Fruit fly (Drosophila melanogaster) whole organism, embryonic: Measurements from ENCODE around the gene CG7724.

ENCODE experiments used
- Adf1 ChIP-seq: fragments of 200-800 bp; sonication (Bioruptor generic); IDR thresholded peaks from 2 replicates; pipeline ENCODE4 v1.3.6; 2022; ENCODE audit warnings: missing biosample characterization, missing genetic modification characterization
- Aef1 ChIP-seq: fragments of 200-800 bp; sonication (Bioruptor generic); IDR thresholded peaks from 3 replicates; pipeline ENCODE4 v1.3.6; 2022; ENCODE audit warnings: missing biosample characterization, missing genetic modification characterization
- CG12659 ChIP-seq: fragments of 200-800 bp; sonication (Bioruptor generic); optimal IDR thresholded peaks from 3 replicates; lab custom pipeline; 2017; ENCODE audit warnings: mild to moderate bottlenecking, missing biosample characterization, missing genetic modification reagents, missing genetic modification characterization
- CG13287 ChIP-seq: fragments of 200-800 bp; sonication (Bioruptor generic); IDR thresholded peaks from 2 replicates; pipeline ENCODE4 v1.3.6; 2022; ENCODE audit warnings: missing biosample characterization, missing genetic modification characterization; ENCODE audit not compliant: partially characterized antibody
- CG13296 ChIP-seq: fragments of 200-800 bp; sonication (Bioruptor generic); optimal IDR thresholded peaks from 3 replicates; lab custom pipeline; 2018; ENCODE audit warnings: missing biosample characterization, mild to moderate bottlenecking, missing genetic modification characterization
- CG15011 ChIP-seq: fragments of 200-800 bp; sonication (Bioruptor generic); optimal IDR thresholded peaks from 3 replicates; lab custom pipeline; 2018; ENCODE audit warnings: missing biosample characterization, mild to moderate bottlenecking, missing genetic modification characterization
- CG15601 ChIP-seq: fragments of 200-800 bp; sonication (Bioruptor generic); optimal IDR thresholded peaks from 3 replicates; lab custom pipeline; 2019; ENCODE audit warnings: missing biosample characterization, mild to moderate bottlenecking, missing genetic modification characterization, moderate library complexity
- CG1603 ChIP-seq: fragments of 200-800 bp; sonication (Bioruptor generic); optimal IDR thresholded peaks from 2 replicates; lab custom pipeline; 2019; ENCODE audit warnings: missing biosample characterization, mild to moderate bottlenecking, missing genetic modification characterization, moderate library complexity
- CG17385 ChIP-seq: fragments of 200-800 bp; sonication (Bioruptor generic); optimal IDR thresholded peaks from 3 replicates; lab custom pipeline; 2018; ENCODE audit warnings: missing biosample characterization, mild to moderate bottlenecking, missing genetic modification characterization
- CG1792 ChIP-seq: fragments of 200-800 bp; sonication (Bioruptor generic); optimal IDR thresholded peaks from 2 replicates; lab custom pipeline; 2016; ENCODE audit warnings: missing biosample characterization, missing genetic modification characterization
- CG18764 ChIP-seq: fragments of 200-800 bp; sonication (Bioruptor generic); optimal IDR thresholded peaks from 3 replicates; lab custom pipeline; 2016; ENCODE audit warnings: missing biosample characterization, missing genetic modification characterization
- CG31365 ChIP-seq: fragments of 200-800 bp; sonication (Bioruptor generic); optimal IDR thresholded peaks from 2 replicates; lab custom pipeline; 2018; ENCODE audit warnings: missing biosample characterization, mild to moderate bottlenecking, missing genetic modification characterization
- CG32772 ChIP-seq: fragments of 200-800 bp; sonication (Bioruptor generic); IDR thresholded peaks from 2 replicates; pipeline ENCODE4 v1.3.6; 2022; ENCODE audit warnings: missing biosample characterization, missing genetic modification characterization
- CG4617 ChIP-seq: fragments of 200-800 bp; sonication (Bioruptor generic); optimal IDR thresholded peaks from 3 replicates; lab custom pipeline; 2016; ENCODE audit warnings: missing biosample characterization, missing genetic modification characterization, borderline replicate concordance
- CG6854 ChIP-seq: fragments of 200-800 bp; sonication (Bioruptor generic); optimal IDR thresholded peaks from 3 replicates; lab custom pipeline; 2017; ENCODE audit warnings: missing biosample characterization, mild to moderate bottlenecking, missing genetic modification characterization
- CG8924 ChIP-seq: fragments of 200-800 bp; optimal IDR thresholded peaks from 3 replicates; lab custom pipeline; 2019; ENCODE audit warnings: missing biosample characterization, mild to moderate bottlenecking, missing genetic modification characterization, moderate library complexity
- CG9797 ChIP-seq: fragments of 200-800 bp; sonication (Bioruptor generic); optimal IDR thresholded peaks from 3 replicates; lab custom pipeline; 2018; ENCODE audit warnings: missing biosample characterization, mild to moderate bottlenecking, missing genetic modification characterization
- CG9932 ChIP-seq: fragments of 200-800 bp; sonication (Bioruptor generic); IDR thresholded peaks from 2 replicates; pipeline ENCODE4 v1.3.6; 2022; ENCODE audit warnings: missing biosample characterization, missing genetic modification characterization
- CoRest ChIP-seq: fragments of 200-800 bp; sonication (Bioruptor generic); optimal IDR thresholded peaks from 3 replicates; lab custom pipeline; 2018; ENCODE audit warnings: missing biosample characterization, mild to moderate bottlenecking, missing genetic modification characterization, moderate library complexity
- Eip74EF ChIP-seq, 2 experiments: fragments of 200-800 bp in 1 of 2; fragments of >200 bp in 1 of 2; sonication (Bioruptor generic) in 1 of 2; optimal IDR thresholded peaks; 2 replicates each; lab custom pipeline; 2017 to 2019; ENCODE audit warnings: missing biosample characterization in 2 of 2, missing genetic modification characterization in 2 of 2, mild to moderate bottlenecking in 1 of 2, moderate library complexity in 1 of 2
- Ets97D ChIP-seq: fragments of 200-800 bp; sonication (Bioruptor generic); optimal IDR thresholded peaks from 3 replicates; lab custom pipeline; 2016; ENCODE audit warnings: missing biosample characterization, missing genetic modification characterization
- Fer2 ChIP-seq: fragments of 200-800 bp; sonication (Bioruptor generic); optimal IDR thresholded peaks from 2 replicates; lab custom pipeline; 2018; ENCODE audit warnings: missing biosample characterization, mild to moderate bottlenecking, missing genetic modification characterization, moderate library complexity
- HmgD ChIP-seq: fragments of 200-800 bp; sonication (Bioruptor generic); optimal IDR thresholded peaks from 3 replicates; lab custom pipeline; 2016; ENCODE audit warnings: missing biosample characterization, missing genetic modification characterization
- Hmx ChIP-seq: fragments of 200-800 bp; sonication (Bioruptor generic); optimal IDR thresholded peaks from 2 replicates; lab custom pipeline; 2016; ENCODE audit warnings: missing biosample characterization, missing genetic modification characterization
- Lhr ChIP-seq: fragments of 200-800 bp; sonication (Bioruptor generic); optimal IDR thresholded peaks from 3 replicates; lab custom pipeline; 2017; ENCODE audit warnings: mild to moderate bottlenecking, missing biosample characterization, missing genetic modification reagents, missing genetic modification characterization
- MESR4 ChIP-seq: fragments of 200-800 bp; sonication (Bioruptor generic); optimal IDR thresholded peaks from 2 replicates; lab custom pipeline; 2018; ENCODE audit warnings: missing biosample characterization, mild to moderate bottlenecking, missing genetic modification characterization, moderate library complexity
- Opbp ChIP-seq: fragments of 200-800 bp; sonication (Bioruptor generic); IDR thresholded peaks from 3 replicates; pipeline ENCODE4 v1.3.6; 2022; ENCODE audit warnings: missing biosample characterization, missing genetic modification characterization; ENCODE audit not compliant: partially characterized antibody
- Pdp1 ChIP-seq, 2 experiments: fragments of 200-800 bp; sonication (Bioruptor generic); optimal IDR thresholded peaks; 3 replicates each; lab custom pipeline; 2016; ENCODE audit warnings: missing biosample characterization in 2 of 2, missing genetic modification characterization in 2 of 2, mild to moderate bottlenecking in 1 of 2, moderate library complexity in 1 of 2
- Scr ChIP-seq: fragments of 200-800 bp; sonication (Bioruptor generic); IDR thresholded peaks from 2 replicates; pipeline ENCODE4 v1.3.6; 2022; ENCODE audit warnings: missing biosample characterization, missing genetic modification characterization; ENCODE audit not compliant: partially characterized antibody
- Spps ChIP-seq: fragments of 200-800 bp; sonication (Bioruptor generic); optimal IDR thresholded peaks from 2 replicates; lab custom pipeline; 2018; ENCODE audit warnings: missing biosample characterization, mild to moderate bottlenecking, missing genetic modification characterization
- YL-1 ChIP-seq: fragments of 200-800 bp; sonication (Bioruptor generic); optimal IDR thresholded peaks from 3 replicates; lab custom pipeline; 2017; ENCODE audit warnings: missing biosample characterization, mild to moderate bottlenecking, missing genetic modification characterization
- bcd ChIP-seq: fragments of 200-800 bp; sonication (Bioruptor generic); optimal IDR thresholded peaks from 2 replicates; lab custom pipeline; 2017; ENCODE audit warnings: missing biosample characterization, mild to moderate bottlenecking, missing genetic modification characterization
- chinmo ChIP-seq: fragments of 200-800 bp; sonication (Bioruptor generic); IDR thresholded peaks from 4 replicates; pipeline ENCODE4 v1.3.6; 2022; ENCODE audit warnings: missing biosample characterization, missing genetic modification characterization; ENCODE audit not compliant: partially characterized antibody
- ewg ChIP-seq: fragments of 200-800 bp; sonication (Bioruptor generic); optimal IDR thresholded peaks from 3 replicates; lab custom pipeline; 2017; ENCODE audit warnings: mild to moderate bottlenecking, missing biosample characterization, missing genetic modification reagents, missing genetic modification characterization
- gce ChIP-seq: fragments of 200-800 bp; sonication (Bioruptor generic); IDR thresholded peaks from 3 replicates; pipeline ENCODE4 v1.3.6; 2022; ENCODE audit warnings: missing biosample characterization, missing genetic modification characterization
- gem ChIP-seq: fragments of 200-800 bp; sonication (Bioruptor generic); optimal IDR thresholded peaks from 2 replicates; lab custom pipeline; 2019; ENCODE audit warnings: missing biosample characterization, mild to moderate bottlenecking, missing genetic modification characterization, moderate library complexity
- hkb ChIP-seq, 2 experiments: fragments of 200-800 bp in 1 of 2; fragments of >200 bp in 1 of 2; sonication (Bioruptor generic) in 1 of 2; IDR thresholded peaks in 1 of 2; optimal IDR thresholded peaks in 1 of 2; 2 replicates each; pipeline versions ENCODE4 v1.3.6 to Lab custom; 2017 to 2022; ENCODE audit warnings: missing biosample characterization in 1 of 2, missing genetic modification characterization in 1 of 2
- luna ChIP-seq: fragments of 200-800 bp; sonication (Bioruptor generic); optimal IDR thresholded peaks from 2 replicates; lab custom pipeline; 2016; ENCODE audit warnings: missing biosample characterization, missing genetic modification characterization
- phol ChIP-seq: fragments of 200-800 bp; sonication (Bioruptor generic); optimal IDR thresholded peaks from 3 replicates; lab custom pipeline; 2018; ENCODE audit warnings: missing biosample characterization, mild to moderate bottlenecking, missing genetic modification characterization, moderate library complexity
- pnt ChIP-seq: fragments of 200-800 bp; sonication (Bioruptor generic); optimal IDR thresholded peaks from 3 replicates; lab custom pipeline; 2016; ENCODE audit warnings: missing biosample characterization, missing genetic modification characterization
- salm ChIP-seq: fragments of 200-800 bp; sonication (Bioruptor generic); optimal IDR thresholded peaks from 2 replicates; lab custom pipeline; 2018; ENCODE audit warnings: missing biosample characterization, mild to moderate bottlenecking, missing genetic modification characterization
- sens ChIP-seq: fragments of 200-800 bp; sonication (Bioruptor generic); peaks from one replicate; lab custom pipeline; 2016; ENCODE audit warnings: missing biosample characterization, missing genetic modification characterization
- sna ChIP-seq: fragments of 200-800 bp; sonication (Bioruptor generic); IDR thresholded peaks from 2 replicates; pipeline ENCODE4 v1.3.6; 2022; ENCODE audit warnings: missing biosample characterization, missing genetic modification characterization; ENCODE audit not compliant: partially characterized antibody
- stwl ChIP-seq: fragments of 200-800 bp; sonication (Bioruptor generic); optimal IDR thresholded peaks from 3 replicates; lab custom pipeline; 2018; ENCODE audit warnings: missing biosample characterization, mild to moderate bottlenecking, missing genetic modification characterization, moderate library complexity
- unc-4 ChIP-seq: fragments of 200-800 bp; sonication (Bioruptor generic); IDR thresholded peaks from 2 replicates; pipeline ENCODE4 v1.3.6; 2022; ENCODE audit warnings: missing biosample characterization, missing genetic modification characterization; ENCODE audit not compliant: partially characterized antibody
- vvl ChIP-seq: fragments of 200-800 bp; sonication (Bioruptor generic); IDR thresholded peaks from 2 replicates; pipeline ENCODE4 v1.3.6; 2022; ENCODE audit warnings: missing biosample characterization, missing genetic modification characterization

CG7724 gene

dm6 chr3L:17050661-17051452, 4.6 kb upstream of the CG7724 start:
- TF ChIP-seq CG32772 (GFP tag; lab: Robert Waterston, UW) (no peak), sens (peak; percentile 44), CG9932 (GFP tag; lab: Robert Waterston, UW) (no peak), gce (GFP tag; lab: Robert Waterston, UW) (no peak), Adf1 (GFP tag; lab: Robert Waterston, UW) (peak; percentile 70), CG6854 (no peak), gem (tag; lab: Kevin White, UChicago) (peak; percentile 10), Fer2 (no peak), Pdp1 (GFP tag; optimal IDR thresholded peaks at IDR 0.05; lab: Kevin White, UChicago) (peak in 1 of 2 experiments; percentile 40), Eip74EF (GFP tag; optimal IDR thresholded peaks at IDR 0.05; lab: Kevin White, UChicago) (peak in 1 of 2 experiments; percentile 80), Scr (GFP tag; lab: Robert Waterston, UW) (0 out of 2 replicates have a peak, but pooled peaks have one; percentile 16), CG1792 (GFP tag; lab: Kevin White, UChicago) (no peak), unc-4 (peak; percentile 22; the same call in 1 of the 2 replicates), MESR4 (GFP tag; lab: Kevin White, UChicago) (peak; percentile 75), HmgD (GFP tag; lab: Kevin White, UChicago) (peak; percentile 15), CG15011 (GFP tag; lab: Kevin White, UChicago) (no peak), phol (tag; lab: Kevin White, UChicago) (peak; percentile 11), YL-1 (GFP tag; lab: Kevin White, UChicago) (peak; percentile 45), CG18764 (GFP tag; lab: Kevin White, UChicago) (no peak), CG17385 (no peak), CG15601 (tag; lab: Kevin White, UChicago) (peak; percentile 99), CG13296 (GFP tag; lab: Kevin White, UChicago) (peak; percentile 7), luna (GFP tag; lab: Kevin White, UChicago) (no peak), Ets97D (GFP tag; lab: Kevin White, UChicago) (peak; percentile 23), Lhr (GFP tag; lab: Kevin White, UChicago) (peak; percentile 12), Hmx (GFP tag; lab: Kevin White, UChicago) (no peak), CG9797 (GFP tag; lab: Kevin White, UChicago) (peak; percentile 63), CoRest (tag; lab: Kevin White, UChicago) (peak; percentile 3), CG12659 (peak; percentile 42), CG4617 (peak; percentile 70), vvl (GFP tag; lab: Robert Waterston, UW) (peak; percentile 30; the same call in 1 of the 2 replicates), Spps (tag; lab: Kevin White, UChicago) (no peak), ewg (peak; percentile 83), pnt (no peak), salm (no peak), hkb (optimal IDR thresholded peaks at IDR 0.05; lab: Kevin White, UChicago) (no peak), hkb (GFP tag; IDR thresholded peaks at IDR 0.05; lab: Robert Waterston, UW) (0 out of 2 replicates have a peak, but pooled peaks have one; percentile 19), sna (GFP tag; lab: Robert Waterston, UW) (0 out of 2 replicates have a peak, but pooled peaks have one; percentile 14), CG13287 (GFP tag; lab: Robert Waterston, UW) (peak; percentile 44), bcd (peak; percentile 13), CG31365 (tag; lab: Kevin White, UChicago) (peak; percentile 95), chinmo (GFP tag; lab: Robert Waterston, UW) (0 out of 4 replicates have a peak, but pooled peaks have one; percentile 7), Aef1 (GFP tag; lab: Robert Waterston, UW) (peak; percentile 87), CG1603 (tag; lab: Kevin White, UChicago) (peak; percentile 12), stwl (tag; lab: Kevin White, UChicago) (peak; percentile 10), Opbp (GFP tag; lab: Robert Waterston, UW) (peak; percentile 39; the same call in 1 of the 3 replicates), CG8924 (tag; lab: Kevin White, UChicago) (no peak)
